Fruit fly (Drosophila melanogaster): ENCODE measurements around the gene Der-1.
A peak's percentile ranks its signal among the peaks of the same experiment; 100 is the strongest.

Der-1 gene

DNA sequence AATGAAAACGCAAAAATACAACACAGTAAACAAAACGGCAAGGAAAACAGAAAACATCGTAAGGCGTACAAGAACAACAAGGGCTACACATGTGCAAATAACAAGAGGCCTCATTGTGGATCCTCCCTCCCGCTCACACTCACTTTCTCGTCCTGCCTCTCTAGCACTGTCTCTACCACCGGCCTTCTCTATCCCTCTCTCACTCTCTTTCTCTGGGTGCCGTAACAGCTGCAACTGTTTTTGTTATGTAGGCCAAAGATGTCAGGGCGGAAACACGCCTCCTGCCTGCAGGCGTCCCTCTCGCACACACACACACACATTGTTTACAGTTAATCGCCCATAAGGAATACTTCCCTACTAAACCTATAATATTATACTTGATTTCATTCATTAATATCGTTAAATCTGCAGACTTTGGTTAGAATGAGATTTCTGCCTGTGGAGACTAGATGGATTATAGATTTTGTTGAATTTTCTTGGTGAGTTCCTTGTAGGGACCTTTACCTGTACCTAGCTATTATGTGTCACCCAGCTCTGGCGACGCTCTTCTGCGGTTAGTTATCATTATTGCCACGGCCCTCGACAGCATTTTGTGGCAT, 40.2 kb downstream of the Der-1 start (continued):
- TF ChIP-seq emc (GFP tag; optimal IDR thresholded peaks at IDR 0.05) (no peak), CG14860 (GFP tag; IDR thresholded peaks at IDR 0.05; ENCODE audit: partially characterized antibody) (no peak), CG10147 (GFP tag; optimal IDR thresholded peaks at IDR 0.05) (no peak), CG8924 (tag; optimal IDR thresholded peaks at IDR 0.05) (peak; percentile 15), corto (GFP tag; optimal IDR thresholded peaks at IDR 0.05) (no peak), CTCF (GFP tag; optimal IDR thresholded peaks at IDR 0.05) (no peak), CG10543 (GFP tag; optimal IDR thresholded peaks at IDR 0.05) (no peak), en (GFP tag; optimal IDR thresholded peaks at IDR 0.05) (no peak), CG17612 (GFP tag; IDR thresholded peaks at IDR 0.05) (no peak), CG31224 (GFP tag; IDR thresholded peaks at IDR 0.05) (no peak), h (optimal IDR thresholded peaks at IDR 0.05) (no peak), CG7271 (tag; optimal IDR thresholded peaks at IDR 0.05) (peak; percentile 8), so (GFP tag; IDR thresholded peaks at IDR 0.05) (no peak), ERR (GFP tag; optimal IDR thresholded peaks at IDR 0.05) (no peak), repo (GFP tag; optimal IDR thresholded peaks at IDR 0.05) (no peak), sna (GFP tag; IDR thresholded peaks at IDR 0.05; ENCODE audit: partially characterized antibody) (no peak), grn (GFP tag; optimal IDR thresholded peaks at IDR 0.05) (no peak), eyg (GFP tag; optimal IDR thresholded peaks at IDR 0.05) (no peak), fru (optimal IDR thresholded peaks at IDR 0.05) (no peak), slbo (GFP tag; IDR thresholded peaks at IDR 0.05) (no peak), Nf-YA (GFP tag; IDR thresholded peaks at IDR 0.05) (no peak), wdn (GFP tag; IDR thresholded peaks at IDR 0.05) (no peak), Hr3 (GFP tag; optimal IDR thresholded peaks at IDR 0.05) (no peak), CG1024 (GFP tag; IDR thresholded peaks at IDR 0.05) (no peak), CG30403 (GFP tag; optimal IDR thresholded peaks at IDR 0.05) (no peak), z (GFP tag; IDR thresholded peaks at IDR 0.05) (no peak), tll (GFP tag; optimal IDR thresholded peaks at IDR 0.05) (peak in 1 of 2 experiments; percentile 56), CG3281 (GFP tag; optimal IDR thresholded peaks at IDR 0.05) (no peak), ac (GFP tag; optimal IDR thresholded peaks at IDR 0.05) (peak; percentile 31), phol (tag; optimal IDR thresholded peaks at IDR 0.05) (peak; percentile 5), sr (GFP tag; IDR thresholded peaks at IDR 0.05) (no peak), cg (GFP tag; optimal IDR thresholded peaks at IDR 0.05) (peak; percentile 16), lmd (GFP tag; IDR thresholded peaks at IDR 0.05) (no peak), CG10274 (GFP tag; optimal IDR thresholded peaks at IDR 0.05) (no peak), CG10979 (tag; optimal IDR thresholded peaks at IDR 0.05) (no peak), CG1603 (tag; optimal IDR thresholded peaks at IDR 0.05) (peak; percentile 5), HLH3B (GFP tag; IDR thresholded peaks at IDR 0.05) (no peak), Sox100B (GFP tag; optimal IDR thresholded peaks at IDR 0.05) (no peak), sc (optimal IDR thresholded peaks at IDR 0.05) (no peak), sc (GFP tag; optimal IDR thresholded peaks at IDR 0.05) (no peak), CG12299 (tag; optimal IDR thresholded peaks at IDR 0.05) (no peak), NfI (GFP tag; optimal IDR thresholded peaks at IDR 0.05) (no peak), CrebB (tag; optimal IDR thresholded peaks at IDR 0.05) (no peak), twi (tag; optimal IDR thresholded peaks at IDR 0.05) (peak; percentile 88), CG11398 (GFP tag; optimal IDR thresholded peaks at IDR 0.05) (no peak), CG12155 (GFP tag; optimal IDR thresholded peaks at IDR 0.05) (no peak), CG18262 (tag; optimal IDR thresholded peaks at IDR 0.05) (no peak), CG6689 (GFP tag; IDR thresholded peaks at IDR 0.05) (no peak), lbe (GFP tag; optimal IDR thresholded peaks at IDR 0.05) (no peak), vnd (GFP tag; IDR thresholded peaks at IDR 0.05; ENCODE audit: partially characterized antibody) (no peak), CG15514 (GFP tag; optimal IDR thresholded peaks at IDR 0.05) (peak; percentile 4), hb (GFP tag; IDR thresholded peaks at IDR 0.05; ENCODE audit: partially characterized antibody) (no peak)

Measured in whole organism, embryonic.